Fruit fly (Drosophila melanogaster): Measurements from ENCODE around the gene ND-13B.

DNA sequence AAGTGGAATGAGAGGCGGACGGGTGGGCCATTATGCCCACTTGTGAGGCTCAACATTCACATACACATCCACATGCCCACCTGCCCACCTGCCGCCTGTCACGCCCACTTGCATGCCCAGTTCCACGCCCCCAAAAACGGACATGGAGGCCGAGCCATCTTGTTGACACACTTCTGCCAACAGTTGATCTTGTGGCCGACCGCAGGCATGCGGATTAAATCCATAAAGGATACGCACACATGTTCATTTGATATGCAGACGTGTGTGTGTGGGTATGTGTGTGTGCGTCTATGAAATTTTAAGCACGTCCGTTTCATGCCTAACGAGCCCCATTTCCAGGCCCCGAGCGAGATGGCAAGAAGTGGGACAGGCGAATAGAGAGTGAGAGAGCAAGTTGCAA, 8.3 kb upstream of the ND-13B start:
- TF ChIP-seq dl (GFP tag; optimal IDR thresholded peaks at IDR 0.05; ENCODE audit: insufficient read depth in 1 of 2, partially characterized antibody in 2 of 2) (no peak), woc (GFP tag; optimal IDR thresholded peaks at IDR 0.05) (no peak), tai (GFP tag; optimal IDR thresholded peaks at IDR 0.05) (no peak), psq (GFP tag; optimal IDR thresholded peaks at IDR 0.05) (no peak), h (GFP tag; optimal IDR thresholded peaks at IDR 0.05) (no peak), Hnf4 (GFP tag; optimal IDR thresholded peaks at IDR 0.05) (no peak)

Data from whole organism, wandering third instar larva.